Worm (Caenorhabditis elegans) whole organism, early embryonic: ENCODE data around the gene W09D6.5.

Experiments used
- B0310.2 ChIP-seq: sonication (generic microtip); optimal IDR thresholded peaks from 2 replicates; lab custom pipeline; 2016; ENCODE audit warnings: mild to moderate bottlenecking, missing genetic modification characterization, missing compliant biosample characterization
- F13C5.2 ChIP-seq: sonication (generic microtip); optimal IDR thresholded peaks from 2 replicates; lab custom pipeline; 2017; ENCODE audit warnings: mild to moderate bottlenecking, missing genetic modification characterization, inconsistent platforms, missing compliant biosample characterization
- aly-1 ChIP-seq: sonication (generic microtip); optimal IDR thresholded peaks from 2 replicates; lab custom pipeline; 2016; ENCODE audit warnings: missing genetic modification characterization, missing compliant biosample characterization
- ama-1 ChIP-seq: fragments of 150-350 bp; optimal IDR thresholded peaks from 2 replicates; lab custom pipeline; 2014
- ceh-13 ChIP-seq: fragments of 200-800 bp; sonication (Bioruptor generic); optimal IDR thresholded peaks from 2 replicates; lab custom pipeline; 2018; ENCODE audit warnings: mild to moderate bottlenecking, missing genetic modification characterization, missing compliant biosample characterization
- ceh-36 ChIP-seq: sonication (generic microtip); optimal IDR thresholded peaks from 2 replicates; lab custom pipeline; 2016; ENCODE audit warnings: missing genetic modification characterization, inconsistent platforms, missing compliant biosample characterization
- ets-7 ChIP-seq: sonication (generic microtip); optimal IDR thresholded peaks from 2 replicates; lab custom pipeline; 2016; ENCODE audit warnings: missing genotype, missing genetic modification characterization, missing compliant biosample characterization
- flt-1 ChIP-seq: fragments of 200-800 bp; sonication (Bioruptor generic); IDR thresholded peaks from 2 replicates; pipeline ENCODE4 v1.3.6; 2022; ENCODE audit warnings: missing genetic modification characterization, missing compliant biosample characterization
- hmbx-1 ChIP-seq: sonication (generic microtip); optimal IDR thresholded peaks from 2 replicates; lab custom pipeline; 2016; ENCODE audit warnings: mild to moderate bottlenecking, missing genetic modification characterization, missing compliant biosample characterization
- hmg-4 ChIP-seq: fragments of 200-800 bp; sonication (Bioruptor generic); optimal IDR thresholded peaks from 2 replicates; lab custom pipeline; 2018; ENCODE audit warnings: mild to moderate bottlenecking, missing genetic modification characterization, missing compliant biosample characterization
- hnd-1 ChIP-seq: sonication (generic microtip); optimal IDR thresholded peaks from 2 replicates; lab custom pipeline; 2016; ENCODE audit warnings: missing genetic modification characterization, missing compliant biosample characterization
- pes-1 ChIP-seq: fragments of 200-800 bp; sonication (Bioruptor generic); IDR thresholded peaks from 2 replicates; pipeline ENCODE4 v1.3.6; 2022; ENCODE audit warnings: missing genetic modification reagents, missing genetic modification characterization, missing compliant biosample characterization
- scrt-1 ChIP-seq: fragments of 200-800 bp; sonication (Bioruptor generic); IDR thresholded peaks from 2 replicates; pipeline ENCODE4 v1.3.6; 2022; ENCODE audit warnings: missing genetic modification characterization, missing compliant biosample characterization
- sea-1 ChIP-seq: fragments of 200-800 bp; sonication (Bioruptor generic); conservative IDR thresholded peaks from 2 replicates; pipeline ENCODE4 v1.3.6; 2022; ENCODE audit warnings: missing genetic modification characterization, missing compliant biosample characterization
- tbx-11 ChIP-seq: fragments of 200-800 bp; sonication (Bioruptor generic); IDR thresholded peaks from 2 replicates; pipeline ENCODE4 v1.3.6; 2022; ENCODE audit warnings: missing genetic modification characterization, missing compliant biosample characterization
- tbx-37 ChIP-seq: fragments of 200-800 bp; sonication (Bioruptor generic); conservative IDR thresholded peaks from 2 replicates; pipeline ENCODE4 v1.3.6; 2022; ENCODE audit warnings: missing genetic modification reagents, missing genetic modification characterization, missing compliant biosample characterization
- tra-4 ChIP-seq: sonication (generic microtip); optimal IDR thresholded peaks from 2 replicates; lab custom pipeline; 2017; ENCODE audit warnings: missing genetic modification characterization, missing compliant biosample characterization

The W09D6.5 gene

ce11 chrIII:11088187-11088586 is at the start of gene W09D6.5:
W09D6.5 (plus strand) TSS chrIII:11088487.
- TF ChIP-seq ceh-36 (tag; lab: Kevin White, UChicago): no peak
- no peak for TF ChIP-seq flt-1 (GFP tag; lab: Robert Waterston, UW)
- TF ChIP-seq hmbx-1 (tag; lab: Kevin White, UChicago): no peak
- TF ChIP-seq ceh-13: no peak
- no peak for TF ChIP-seq pes-1
- TF ChIP-seq tbx-11 (GFP tag; lab: Robert Waterston, UW): no peak
- TF ChIP-seq tra-4 (tag; lab: Kevin White, UChicago): no peak
- TF ChIP-seq scrt-1 (GFP tag; lab: Robert Waterston, UW): no peak
- no peak for TF ChIP-seq ets-7 (tag; lab: Kevin White, UChicago)
- no peak for TF ChIP-seq F13C5.2 (tag; lab: Kevin White, UChicago)
- no peak for TF ChIP-seq sea-1
- no peak for TF ChIP-seq hmg-4 (GFP tag; lab: Kevin White, UChicago)

- TF ChIP-seq ets-7 (tag; lab: Kevin White, UChicago): no peak
- no peak for TF ChIP-seq hmg-4 (GFP tag; lab: Kevin White, UChicago)
- TF ChIP-seq aly-1 (tag; lab: Kevin White, UChicago): no peak
- no peak for TF ChIP-seq pes-1
- no peak for TF ChIP-seq ama-1 (lab: Kevin White, UChicago)
- TF ChIP-seq tbx-37 (GFP tag; lab: Robert Waterston, UW): no peak
- no peak for TF ChIP-seq ceh-13
- TF ChIP-seq tra-4 (tag; lab: Kevin White, UChicago): no peak
- TF ChIP-seq tbx-11 (GFP tag; lab: Robert Waterston, UW): no peak
- TF ChIP-seq sea-1: no peak
- no peak for TF ChIP-seq ceh-36 (tag; lab: Kevin White, UChicago)
- no peak for TF ChIP-seq flt-1 (GFP tag; lab: Robert Waterston, UW)
- TF ChIP-seq hmbx-1 (tag; lab: Kevin White, UChicago): no peak
- no peak for TF ChIP-seq scrt-1 (GFP tag; lab: Robert Waterston, UW)
- TF ChIP-seq B0310.2: no peak
- TF ChIP-seq hnd-1 (tag; lab: Kevin White, UChicago): no peak
- no peak for TF ChIP-seq F13C5.2 (tag; lab: Kevin White, UChicago)
These were observed 49.0 kb upstream of the W09D6.5 start for ce11 chrIII:11039250-11039649.

ce11 chrIII:11040606-11041005 is 47.7 kb upstream of the W09D6.5 start:
- TF ChIP-seq tbx-11 (GFP tag; lab: Robert Waterston, UW) (no peak), flt-1 (GFP tag; lab: Robert Waterston, UW) (no peak), hmbx-1 (tag; lab: Kevin White, UChicago) (no peak), ama-1 (lab: Kevin White, UChicago) (no peak), ceh-13 (no peak), B0310.2 (no peak), scrt-1 (GFP tag; lab: Robert Waterston, UW) (no peak), F13C5.2 (tag; lab: Kevin White, UChicago) (no peak), aly-1 (tag; lab: Kevin White, UChicago) (no peak)

ce11 chrIII:11045196-11045595 is 43.1 kb upstream of the W09D6.5 start:
- TF ChIP-seq tbx-37 (GFP tag; lab: Robert Waterston, UW) (no peak), tra-4 (tag; lab: Kevin White, UChicago) (no peak), ama-1 (lab: Kevin White, UChicago) (no peak), scrt-1 (GFP tag; lab: Robert Waterston, UW) (no peak), flt-1 (GFP tag; lab: Robert Waterston, UW) (no peak), hnd-1 (tag; lab: Kevin White, UChicago) (no peak), aly-1 (tag; lab: Kevin White, UChicago) (no peak), B0310.2 (no peak), hmg-4 (GFP tag; lab: Kevin White, UChicago) (no peak), sea-1 (no peak), ets-7 (tag; lab: Kevin White, UChicago) (no peak), ceh-36 (tag; lab: Kevin White, UChicago) (no peak), hmbx-1 (tag; lab: Kevin White, UChicago) (no peak), ceh-13 (no peak), F13C5.2 (tag; lab: Kevin White, UChicago) (no peak), tbx-11 (GFP tag; lab: Robert Waterston, UW) (no peak), pes-1 (no peak)

ce11 chrIII:11046549-11046948 is 41.7 kb upstream of the W09D6.5 start:
- no peak for TF ChIP-seq tbx-37 (GFP tag; lab: Robert Waterston, UW)
- no peak for TF ChIP-seq sea-1
- TF ChIP-seq hmbx-1 (tag; lab: Kevin White, UChicago): no peak
- TF ChIP-seq tra-4 (tag; lab: Kevin White, UChicago): no peak
- no peak for TF ChIP-seq hnd-1 (tag; lab: Kevin White, UChicago)
- TF ChIP-seq ama-1 (lab: Kevin White, UChicago): no peak
- no peak for TF ChIP-seq B0310.2
- no peak for TF ChIP-seq flt-1 (GFP tag; lab: Robert Waterston, UW)
- TF ChIP-seq ets-7 (tag; lab: Kevin White, UChicago): no peak
- no peak for TF ChIP-seq hmg-4 (GFP tag; lab: Kevin White, UChicago)
- no peak for TF ChIP-seq ceh-36 (tag; lab: Kevin White, UChicago)
- no peak for TF ChIP-seq ceh-13
- no peak for TF ChIP-seq tbx-11 (GFP tag; lab: Robert Waterston, UW)
- no peak for TF ChIP-seq F13C5.2 (tag; lab: Kevin White, UChicago)
- no peak for TF ChIP-seq aly-1 (tag; lab: Kevin White, UChicago)
- no peak for TF ChIP-seq scrt-1 (GFP tag; lab: Robert Waterston, UW)
- TF ChIP-seq pes-1: no peak

- no peak for TF ChIP-seq sea-1
- no peak for TF ChIP-seq pes-1
- TF ChIP-seq ceh-13: no peak
- no peak for TF ChIP-seq B0310.2
- no peak for TF ChIP-seq tra-4 (tag; lab: Kevin White, UChicago)
- TF ChIP-seq hmg-4 (GFP tag; lab: Kevin White, UChicago): no peak
- no peak for TF ChIP-seq ets-7 (tag; lab: Kevin White, UChicago)
- no peak for TF ChIP-seq tbx-37 (GFP tag; lab: Robert Waterston, UW)
- TF ChIP-seq tbx-11 (GFP tag; lab: Robert Waterston, UW): no peak
- no peak for TF ChIP-seq ceh-36 (tag; lab: Kevin White, UChicago)
- no peak for TF ChIP-seq F13C5.2 (tag; lab: Kevin White, UChicago)
- TF ChIP-seq hnd-1 (tag; lab: Kevin White, UChicago): no peak
- TF ChIP-seq ama-1 (lab: Kevin White, UChicago): no peak
- TF ChIP-seq hmbx-1 (tag; lab: Kevin White, UChicago): no peak
- no peak for TF ChIP-seq aly-1 (tag; lab: Kevin White, UChicago)
- TF ChIP-seq flt-1 (GFP tag; lab: Robert Waterston, UW): no peak
- TF ChIP-seq scrt-1 (GFP tag; lab: Robert Waterston, UW): no peak
These were observed 37.6 kb upstream of the W09D6.5 start for ce11 chrIII:11050658-11051118.
